Fruit fly (Drosophila melanogaster) whole organism, embryonic: ENCODE data around the gene CG33932.

ENCODE experiments used
- CG11398 ChIP-seq: fragments of 200-800 bp; sonication (Bioruptor generic); optimal IDR thresholded peaks from 2 replicates; lab custom pipeline; 2016; ENCODE audit warnings: missing biosample characterization, missing genetic modification characterization
- CG11723 ChIP-seq: fragments of 200-800 bp; sonication (Bioruptor generic); optimal IDR thresholded peaks from 2 replicates; lab custom pipeline; 2017; ENCODE audit warnings: missing biosample characterization, mild to moderate bottlenecking, missing genetic modification characterization
- CG17829 ChIP-seq: fragments of 200-800 bp; optimal IDR thresholded peaks from 2 replicates; lab custom pipeline; 2019; ENCODE audit warnings: missing biosample characterization, mild to moderate bottlenecking, missing genetic modification characterization, moderate library complexity
- CG9609 ChIP-seq: fragments of 200-800 bp; sonication (Bioruptor generic); optimal IDR thresholded peaks from 3 replicates; lab custom pipeline; 2016; ENCODE audit warnings: missing biosample characterization, missing genetic modification characterization
- Dek ChIP-seq: fragments of 200-800 bp; sonication (Bioruptor generic); optimal IDR thresholded peaks from 3 replicates; lab custom pipeline; 2019; ENCODE audit warnings: missing biosample characterization, mild to moderate bottlenecking, missing genetic modification characterization, moderate library complexity
- Dll ChIP-seq: fragments of 200-800 bp; sonication (Bioruptor generic); IDR thresholded peaks from 4 replicates; pipeline ENCODE4 v1.3.6; 2022; ENCODE audit warnings: missing biosample characterization, missing genetic modification characterization; ENCODE audit not compliant: partially characterized antibody
- Opbp ChIP-seq: fragments of 200-800 bp; sonication (Bioruptor generic); IDR thresholded peaks from 3 replicates; pipeline ENCODE4 v1.3.6; 2022; ENCODE audit warnings: missing biosample characterization, missing genetic modification characterization; ENCODE audit not compliant: partially characterized antibody
- btn ChIP-seq: fragments of 200-800 bp; sonication (Bioruptor generic); optimal IDR thresholded peaks from 2 replicates; lab custom pipeline; 2016; ENCODE audit warnings: missing biosample characterization, missing genetic modification characterization
- danr ChIP-seq: fragments of 200-800 bp; sonication (Bioruptor generic); IDR thresholded peaks from 2 replicates; pipeline ENCODE4 v1.3.6; 2022; ENCODE audit warnings: missing biosample characterization, missing genetic modification characterization
- her ChIP-seq: fragments of 200-800 bp; sonication (Bioruptor generic); optimal IDR thresholded peaks from 2 replicates; lab custom pipeline; 2016; ENCODE audit warnings: missing biosample characterization, missing genetic modification characterization
- p53 ChIP-seq: fragments of 200-800 bp; sonication (Bioruptor generic); optimal IDR thresholded peaks from 2 replicates; lab custom pipeline; 2016; ENCODE audit warnings: missing biosample characterization, missing genetic modification characterization
- pan ChIP-seq, 4 experiments: fragments of >200 bp in 3 of 4; fragments of 200-800 bp in 1 of 4; sonication (Bioruptor generic) in 1 of 4; optimal IDR thresholded peaks in 3 of 4; IDR thresholded peaks in 1 of 4; 2 replicates each; pipeline versions ENCODE4 v1.3.6 to Lab custom; 2017 to 2022; ENCODE audit warnings: missing biosample characterization in 2 of 4, missing genetic modification characterization in 2 of 4, mixed read lengths in 1 of 4
- peb ChIP-seq: fragments of 200-800 bp; sonication (Bioruptor generic); IDR thresholded peaks from 2 replicates; pipeline ENCODE4 v1.3.6; 2022; ENCODE audit warnings: missing biosample characterization, missing genetic modification characterization

DNA sequence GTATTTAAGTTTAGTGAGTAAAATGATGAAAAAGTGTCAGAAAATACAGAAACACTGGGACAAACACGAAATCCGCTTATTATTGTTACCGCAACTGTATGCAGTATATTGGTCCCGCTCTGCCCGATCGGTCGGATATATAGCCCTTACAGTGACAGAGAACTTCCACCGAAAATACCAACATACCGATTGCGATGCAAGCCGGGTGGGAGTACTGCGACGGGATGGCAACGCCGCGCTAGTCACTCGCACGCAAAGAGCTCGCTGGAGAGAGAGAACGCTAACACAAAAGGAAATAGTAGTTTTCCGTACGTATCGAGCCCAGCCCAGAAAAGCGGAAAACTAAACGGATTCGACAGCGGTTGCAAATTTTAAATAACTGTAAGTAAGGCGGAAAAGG lies 47.4 kb upstream of the CG33932 start, which contains the start of gene Cdc42:
- TF ChIP-seq btn (GFP tag; lab: Kevin White, UChicago) (no peak), CG9609 (GFP tag; lab: Kevin White, UChicago) (no peak), CG11398 (GFP tag; lab: Kevin White, UChicago) (no peak), Dll (GFP tag; lab: Robert Waterston, UW) (no peak), p53 (GFP tag; lab: Kevin White, UChicago) (no peak), Dek (no peak), CG17829 (tag; lab: Kevin White, UChicago) (no peak), Opbp (no peak), her (no peak), danr (GFP tag; lab: Robert Waterston, UW) (no peak), pan (optimal IDR thresholded peaks at IDR 0.05; lab: Kevin White, UChicago) (no peak), pan (GFP tag; optimal IDR thresholded peaks at IDR 0.05 in 1 of 2, IDR thresholded peaks at IDR 0.05 in 1 of 2) (no peak), CG11723 (GFP tag; lab: Kevin White, UChicago) (no peak), peb (no peak)
